Worm (Caenorhabditis elegans): ENCODE measurements around the gene srab-25.

ce11 chrV:1773120-1773519, 32.1 kb upstream of the srab-25 start:
- TF ChIP-seq W03F9.2 (tag; optimal IDR thresholded peaks at IDR 0.05) = no peak
- TF ChIP-seq him-1 (tag; optimal IDR thresholded peaks at IDR 0.05) = no peak
- TF ChIP-seq dao-5 (tag; optimal IDR thresholded peaks at IDR 0.05) = no peak

Data from whole organism, L4/young adult.